Worm (Caenorhabditis elegans): ENCODE data around the gene pfk-1.2.

DNA sequence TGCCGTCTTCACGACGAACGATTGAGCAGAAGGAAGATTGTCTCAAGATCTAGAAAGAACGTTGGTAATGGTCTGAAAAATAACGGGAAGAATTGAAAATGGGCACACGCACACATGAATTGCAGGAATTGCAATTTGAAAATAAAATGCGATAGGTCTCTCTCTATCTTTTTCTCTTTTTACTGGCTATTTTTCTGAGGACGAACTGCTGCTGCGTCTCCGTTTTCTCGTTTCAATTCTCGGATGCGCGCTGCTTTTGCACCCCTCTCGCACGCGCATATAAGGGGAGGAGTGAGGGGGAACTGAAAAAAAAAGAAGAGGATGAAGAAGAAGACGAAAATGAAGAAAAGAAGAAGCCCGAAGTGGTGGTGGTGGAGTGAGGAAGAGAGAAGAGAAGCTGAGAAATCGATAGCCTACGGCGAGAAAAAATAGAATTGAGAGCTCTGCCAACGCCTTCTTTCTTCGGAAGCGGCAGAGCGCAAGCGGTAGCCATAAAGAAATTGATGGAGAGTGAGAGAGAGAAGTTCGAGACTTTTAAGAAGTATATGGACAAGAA lies 30.1 kb downstream of the pfk-1.2 start, which contains the start of gene rgef-1:
- no peak for TF ChIP-seq ama-1 (optimal IDR thresholded peaks at IDR 0.05)
- no peak for TF ChIP-seq ama-1 (GFP tag; optimal IDR thresholded peaks at IDR 0.05)
- no peak for TF ChIP-seq madf-6 (GFP tag; IDR thresholded peaks at IDR 0.05)
- TF ChIP-seq pha-4 (tag; optimal IDR thresholded peaks at IDR 0.05): no peak
- TF ChIP-seq T07F8.4 (tag; optimal IDR thresholded peaks at IDR 0.05): no peak
- TF ChIP-seq ZK185.1 (tag; optimal IDR thresholded peaks at IDR 0.05; ENCODE audit: poor library complexity, severe bottlenecking): no peak
- TF ChIP-seq F57A8.1 (GFP tag; optimal IDR thresholded peaks at IDR 0.05): no peak
- no peak for TF ChIP-seq nfya-1 (tag; optimal IDR thresholded peaks at IDR 0.05; ENCODE audit: borderline replicate concordance, insufficient read depth)
- TF ChIP-seq rpc-1 (optimal IDR thresholded peaks at IDR 0.05): no peak
- TF ChIP-seq rpc-1 (tag; optimal IDR thresholded peaks at IDR 0.05): no peak
- TF ChIP-seq egrh-3 (GFP tag; IDR thresholded peaks at IDR 0.05): no peak
- TF ChIP-seq rcor-1 (GFP tag; IDR thresholded peaks at IDR 0.05): no peak
- TF ChIP-seq athp-1 (tag; optimal IDR thresholded peaks at IDR 0.05): no peak
